Fruit fly (Drosophila melanogaster) whole organism: ENCODE data around the gene Ibf1.

Experiments used
- pan ChIP-seq: fragments of >200 bp; optimal IDR thresholded peaks from 2 replicates; lab custom pipeline; 2017
- usp ChIP-seq: fragments of >200 bp; optimal IDR thresholded peaks from 2 replicates; lab custom pipeline; 2017; ENCODE audit warnings: missing biosample characterization, missing genetic modification characterization, mixed read lengths

dm6 chr3R:9250868-9251267, 7.9 kb upstream of the Ibf1 start:
- TF ChIP-seq usp, result no peak
- TF ChIP-seq pan (lab: Kevin White, UChicago), result no peak
